Worm (Caenorhabditis elegans): ENCODE measurements around the gene F13D12.10.

- TF ChIP-seq flt-1 (GFP tag; IDR thresholded peaks at IDR 0.05) (no peak), T22C8.4 (GFP tag; IDR thresholded peaks at IDR 0.05) (no peak), cog-1 (tag; optimal IDR thresholded peaks at IDR 0.05) (no peak), klf-2 (GFP tag; conservative IDR thresholded peaks at IDR 0.05) (no peak), ztf-23 (GFP tag; IDR thresholded peaks at IDR 0.05) (no peak), med-1 (GFP tag; optimal IDR thresholded peaks at IDR 0.05; ENCODE audit: insufficient read depth) (no peak), ztf-29 (GFP tag; IDR thresholded peaks at IDR 0.05) (no peak)
These were observed 8.0 kb downstream of the F13D12.10 start for ce11 chrII:11721604-11722003.
